Worm (Caenorhabditis elegans) whole organism, L3 larva: Measurements from ENCODE around the gene srw-39.

Source experiments
- R02D3.7 ChIP-seq: fragments of 150-350 bp; optimal IDR thresholded peaks from 2 replicates; lab custom pipeline; 2014; ENCODE audit warnings: missing biosample characterization, missing genetic modification characterization
- ZK546.5 ChIP-seq: sonication (generic microtip); optimal IDR thresholded peaks from 2 replicates; lab custom pipeline; 2017; ENCODE audit warnings: missing biosample characterization, missing genetic modification characterization
- aly-2 ChIP-seq: fragments of 150-350 bp; optimal IDR thresholded peaks from 2 replicates; lab custom pipeline; 2014; ENCODE audit warnings: missing biosample characterization, missing genetic modification characterization
- ama-1 ChIP-seq: fragments of 150-350 bp; optimal IDR thresholded peaks from 2 replicates; lab custom pipeline; 2018
- ceh-16 ChIP-seq: sonication (generic microtip); optimal IDR thresholded peaks from 2 replicates; lab custom pipeline; 2017; ENCODE audit warnings: missing biosample characterization, missing genetic modification characterization
- ceh-82 ChIP-seq: fragments of 150-350 bp; optimal IDR thresholded peaks from 2 replicates; lab custom pipeline; 2014; ENCODE audit warnings: missing biosample characterization, missing genetic modification characterization
- ceh-9 ChIP-seq: sonication (generic microtip); optimal IDR thresholded peaks from 2 replicates; lab custom pipeline; 2018; ENCODE audit warnings: missing biosample characterization, missing genetic modification characterization
- daf-12 ChIP-seq: fragments of 150-350 bp; optimal IDR thresholded peaks from 2 replicates; lab custom pipeline; 2014; ENCODE audit warnings: missing biosample characterization, missing genetic modification reagents, missing genetic modification characterization
- egl-27 ChIP-seq: sonication (generic microtip); optimal IDR thresholded peaks from 4 replicates; lab custom pipeline; 2017; ENCODE audit warnings: missing biosample characterization, missing genetic modification reagents, missing genetic modification characterization
- elt-2 ChIP-seq: sonication (generic microtip); optimal IDR thresholded peaks from 2 replicates; lab custom pipeline; 2016; ENCODE audit warnings: missing genetic modification reagents, mild to moderate bottlenecking, missing genetic modification characterization, missing compliant biosample characterization
- fkh-10 ChIP-seq: sonication (generic microtip); optimal IDR thresholded peaks from 2 replicates; lab custom pipeline; 2017; ENCODE audit warnings: missing biosample characterization, missing genetic modification reagents, missing genetic modification characterization
- fkh-2 ChIP-seq: fragments of 150-350 bp; optimal IDR thresholded peaks from 2 replicates; lab custom pipeline; 2014; ENCODE audit warnings: missing biosample characterization, missing genetic modification reagents, missing genetic modification characterization
- fos-1 ChIP-seq: fragments of 150-350 bp; optimal IDR thresholded peaks from 2 replicates; lab custom pipeline; 2014; ENCODE audit warnings: missing biosample characterization, missing genetic modification characterization
- hmg-11 ChIP-seq: sonication (generic microtip); optimal IDR thresholded peaks from 2 replicates; lab custom pipeline; 2016; ENCODE audit warnings: missing genetic modification characterization, missing compliant biosample characterization
- lin-15B ChIP-seq: fragments of 150-350 bp; optimal IDR thresholded peaks from 2 replicates; lab custom pipeline; 2014; ENCODE audit warnings: missing biosample characterization, missing genetic modification characterization
- lin-39 ChIP-seq: fragments of 150-350 bp; optimal IDR thresholded peaks from 2 replicates; lab custom pipeline; 2018; ENCODE audit warnings: missing biosample characterization, missing genetic modification reagents, missing genetic modification characterization
- lsy-12 ChIP-seq: sonication (generic microtip); optimal IDR thresholded peaks from 2 replicates; lab custom pipeline; 2016; ENCODE audit warnings: mild to moderate bottlenecking, missing genetic modification characterization, missing compliant biosample characterization
- mdl-1 ChIP-seq: fragments of 150-350 bp; optimal IDR thresholded peaks from 2 replicates; lab custom pipeline; 2014; ENCODE audit warnings: missing biosample characterization, missing genetic modification characterization
- mml-1 ChIP-seq: fragments of 150-350 bp; sonication (generic microtip); optimal IDR thresholded peaks from 3 replicates; lab custom pipeline; 2014; ENCODE audit warnings: missing biosample characterization, missing genetic modification characterization
- nfya-1 ChIP-seq: sonication (generic microtip); optimal IDR thresholded peaks from 2 replicates; lab custom pipeline; 2017; ENCODE audit warnings: missing genetic modification characterization, mild to moderate bottlenecking, missing compliant biosample characterization, antibody characterized with exemption, moderate library complexity; ENCODE audit not compliant: insufficient read depth
- nhr-11 ChIP-seq: fragments of 150-350 bp; optimal IDR thresholded peaks from 2 replicates; lab custom pipeline; 2014; ENCODE audit warnings: missing biosample characterization, missing genetic modification characterization
- nhr-23 ChIP-seq: fragments of 150-350 bp; optimal IDR thresholded peaks from 2 replicates; lab custom pipeline; 2014; ENCODE audit warnings: missing biosample characterization, missing genetic modification reagents, missing genetic modification characterization
- nhr-237 ChIP-seq: fragments of 150-350 bp; optimal IDR thresholded peaks from 2 replicates; lab custom pipeline; 2014; ENCODE audit warnings: missing biosample characterization, missing genetic modification characterization
- nhr-25 ChIP-seq: sonication (generic microtip); optimal IDR thresholded peaks from 2 replicates; lab custom pipeline; 2017; ENCODE audit warnings: missing biosample characterization, missing genetic modification characterization
- nhr-28 ChIP-seq: fragments of 150-350 bp; optimal IDR thresholded peaks from 2 replicates; lab custom pipeline; 2014; ENCODE audit warnings: missing biosample characterization, missing genetic modification characterization
- nhr-67 ChIP-seq: fragments of 150-350 bp; optimal IDR thresholded peaks from 2 replicates; lab custom pipeline; 2014; ENCODE audit warnings: missing biosample characterization, missing genetic modification characterization
- nhr-76 ChIP-seq: fragments of 150-350 bp; sonication (generic microtip); optimal IDR thresholded peaks from 5 replicates; lab custom pipeline; 2014; ENCODE audit warnings: missing biosample characterization, missing genetic modification characterization
- nhr-77 ChIP-seq: fragments of 150-350 bp; optimal IDR thresholded peaks from 2 replicates; lab custom pipeline; 2014; ENCODE audit warnings: missing biosample characterization, missing genetic modification characterization
- pha-4 ChIP-seq: fragments of 150-350 bp; optimal IDR thresholded peaks from 2 replicates; lab custom pipeline; 2014; ENCODE audit warnings: missing biosample characterization, missing genetic modification reagents, missing genetic modification characterization
- pqm-1 ChIP-seq: fragments of 150-350 bp; optimal IDR thresholded peaks from 2 replicates; lab custom pipeline; 2017; ENCODE audit warnings: missing biosample characterization, missing genetic modification characterization, inconsistent platforms
- sea-2 ChIP-seq: fragments of 150-350 bp; sonication (generic microtip); optimal IDR thresholded peaks from 4 replicates; lab custom pipeline; 2014; ENCODE audit warnings: missing biosample characterization, missing genetic modification reagents, missing genetic modification characterization
- tbx-2 ChIP-seq: sonication (generic microtip); optimal IDR thresholded peaks from 2 replicates; lab custom pipeline; 2016; ENCODE audit warnings: mild to moderate bottlenecking, missing genetic modification characterization, missing compliant biosample characterization
- unc-62 ChIP-seq: fragments of 150-350 bp; sonication (generic microtip); optimal IDR thresholded peaks from 4 replicates; lab custom pipeline; 2014; ENCODE audit warnings: missing biosample characterization, missing genetic modification reagents, missing genetic modification characterization
- zag-1 ChIP-seq: fragments of 150-350 bp; optimal IDR thresholded peaks from 2 replicates; lab custom pipeline; 2014; ENCODE audit warnings: missing biosample characterization, missing genetic modification characterization
- ztf-11 ChIP-seq: fragments of 150-350 bp; optimal IDR thresholded peaks from 2 replicates; lab custom pipeline; 2014; ENCODE audit warnings: missing biosample characterization, missing genetic modification characterization

The srw-39 gene

ce11 chrV:20171941-20172340, at the start of gene srw-39:
srw-39 (minus strand) TSS chrV:20172041.
- TF ChIP-seq lin-39 (tag; lab: Kevin White, UChicago) (no peak), nhr-11 (tag; lab: Kevin White, UChicago) (no peak), aly-2 (tag; lab: Kevin White, UChicago) (no peak), mdl-1 (no peak), R02D3.7 (tag; lab: Kevin White, UChicago) (no peak), nhr-25 (tag; lab: Kevin White, UChicago) (no peak), ztf-11 (no peak), fos-1 (tag; lab: Kevin White, UChicago) (no peak), fkh-2 (no peak), nhr-28 (no peak), nfya-1 (tag; lab: Kevin White, UChicago) (no peak), tbx-2 (tag; lab: Kevin White, UChicago) (no peak), ceh-16 (tag; lab: Kevin White, UChicago) (no peak), egl-27 (tag; lab: Kevin White, UChicago) (no peak), nhr-76 (tag; lab: Kevin White, UChicago) (no peak), lsy-12 (tag; lab: Kevin White, UChicago) (no peak), nhr-23 (tag; lab: Kevin White, UChicago) (no peak), mml-1 (tag; lab: Kevin White, UChicago) (no peak), zag-1 (tag; lab: Kevin White, UChicago) (no peak), pha-4 (tag; lab: Kevin White, UChicago) (no peak)

- no peak for TF ChIP-seq daf-12 (tag; lab: Kevin White, UChicago)
- no peak for TF ChIP-seq ama-1 (lab: Kevin White, UChicago)
- TF ChIP-seq sea-2 = no peak
- TF ChIP-seq pqm-1 (tag; lab: Kevin White, UChicago) = no peak
- TF ChIP-seq mdl-1 = no peak
- no peak for TF ChIP-seq pha-4 (tag; lab: Kevin White, UChicago)
- no peak for TF ChIP-seq aly-2 (tag; lab: Kevin White, UChicago)
- TF ChIP-seq hmg-11 (tag; lab: Kevin White, UChicago) = no peak
- no peak for TF ChIP-seq ceh-82 (tag; lab: Kevin White, UChicago)
- no peak for TF ChIP-seq egl-27 (tag; lab: Kevin White, UChicago)
- TF ChIP-seq nhr-23 (tag; lab: Kevin White, UChicago) = no peak
- no peak for TF ChIP-seq fkh-10 (GFP tag; lab: Kevin White, UChicago)
- no peak for TF ChIP-seq nhr-77 (tag; lab: Kevin White, UChicago)
- no peak for TF ChIP-seq nhr-237 (tag; lab: Kevin White, UChicago)
- TF ChIP-seq nhr-11 (tag; lab: Kevin White, UChicago) = no peak
- TF ChIP-seq fkh-2 = no peak
- TF ChIP-seq unc-62 (GFP tag; lab: Kevin White, UChicago) = no peak
- TF ChIP-seq tbx-2 (tag; lab: Kevin White, UChicago) = no peak
- TF ChIP-seq nhr-67 (tag; lab: Kevin White, UChicago) = no peak
- no peak for TF ChIP-seq lsy-12 (tag; lab: Kevin White, UChicago)
Observed at ce11 chrV:20220604-20221003, 48.8 kb upstream of the srw-39 start.

ce11 chrV:20215197-20215596, 43.4 kb upstream of the srw-39 start, which contains the start of gene Y113G7B.11:
Y113G7B.11 (minus strand) TSS chrV:20215297.
- TF ChIP-seq nhr-67 (tag; lab: Kevin White, UChicago) (no peak), unc-62 (GFP tag; lab: Kevin White, UChicago) (no peak), lsy-12 (tag; lab: Kevin White, UChicago) (no peak), ceh-16 (tag; lab: Kevin White, UChicago) (no peak), pha-4 (tag; lab: Kevin White, UChicago) (no peak), ceh-9 (tag; lab: Kevin White, UChicago) (no peak), nhr-76 (tag; lab: Kevin White, UChicago) (no peak), egl-27 (tag; lab: Kevin White, UChicago) (no peak)

- TF ChIP-seq ZK546.5 (tag; lab: Kevin White, UChicago) = no peak
- TF ChIP-seq elt-2 (tag; lab: Kevin White, UChicago) = peak; percentile 66
- no peak for TF ChIP-seq lin-15B (tag; lab: Kevin White, UChicago)
- TF ChIP-seq nhr-25 (tag; lab: Kevin White, UChicago) = no peak
- no peak for TF ChIP-seq ceh-16 (tag; lab: Kevin White, UChicago)
- no peak for TF ChIP-seq daf-12 (tag; lab: Kevin White, UChicago)
- peak; percentile 12 for TF ChIP-seq pha-4 (tag; lab: Kevin White, UChicago)
- TF ChIP-seq pqm-1 (tag; lab: Kevin White, UChicago) = peak; percentile 47
Observed at ce11 chrV:20213097-20213496, 41.3 kb upstream of the srw-39 start.
